Fruit fly (Drosophila melanogaster): ENCODE measurements around the gene VhaM9.7-a.

Gene VhaM9.7-a

DNA sequence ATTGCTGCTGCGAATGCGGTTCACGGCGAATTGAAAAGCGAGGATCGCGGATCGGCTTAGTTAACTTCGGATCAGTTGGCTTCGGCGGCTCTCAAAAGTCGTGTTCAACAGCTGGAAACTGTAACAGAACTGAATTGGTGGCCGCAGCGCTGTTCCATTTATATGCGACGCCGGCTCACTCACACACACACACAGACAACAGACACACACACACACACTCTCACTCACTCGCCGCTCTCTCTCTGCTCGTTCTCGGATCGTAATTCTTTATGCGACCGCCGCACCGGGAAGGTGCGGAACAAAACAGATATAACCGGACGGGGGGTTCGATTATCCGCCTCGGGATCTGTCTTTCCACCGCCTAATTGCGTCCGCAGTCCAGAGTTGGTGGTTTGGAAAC lies 35.3 kb upstream of the VhaM9.7-a start, which contains the start of gene CG46460:
TSS of gene CG46460 (minus strand) at position 139 of the 400 bp plus-strand sequence.
- TF ChIP-seq Lpt (GFP tag; optimal IDR thresholded peaks at IDR 0.05): no peak
- TF ChIP-seq CG3919 (GFP tag; optimal IDR thresholded peaks at IDR 0.05): no peak
- TF ChIP-seq CG16779 (tag; optimal IDR thresholded peaks at IDR 0.05): peak; percentile 1
- TF ChIP-seq CG1621 (tag; optimal IDR thresholded peaks at IDR 0.05): peak; percentile 94
- no peak for TF ChIP-seq Sox14 (GFP tag; optimal IDR thresholded peaks at IDR 0.05)
- TF ChIP-seq CG6808 (GFP tag; optimal IDR thresholded peaks at IDR 0.05): no peak
- TF ChIP-seq Eip78C (GFP tag): no peak
- peak; percentile 25 for TF ChIP-seq cyc (GFP tag; optimal IDR thresholded peaks at IDR 0.05)
- no peak for TF ChIP-seq pdm3 (GFP tag; optimal IDR thresholded peaks at IDR 0.05)
- no peak for TF ChIP-seq spab (GFP tag; optimal IDR thresholded peaks at IDR 0.05)
- no peak for TF ChIP-seq fd59A (GFP tag; optimal IDR thresholded peaks at IDR 0.05)
- TF ChIP-seq CG15336 (GFP tag; IDR thresholded peaks at IDR 0.05): no peak
- no peak for TF ChIP-seq OdsH (GFP tag; optimal IDR thresholded peaks at IDR 0.05)
- TF ChIP-seq CG9139 (GFP tag; optimal IDR thresholded peaks at IDR 0.05): peak; percentile 11
- TF ChIP-seq CG6854 (GFP tag; optimal IDR thresholded peaks at IDR 0.05): no peak
- TF ChIP-seq Gug (GFP tag; IDR thresholded peaks at IDR 0.05): 0 out of 2 replicates have a peak, but pooled peaks have one; percentile 9
- TF ChIP-seq eg (GFP tag; IDR thresholded peaks at IDR 0.05): peak; percentile 45; the same call in 1 of the 3 replicates
- TF ChIP-seq lz (GFP tag; optimal IDR thresholded peaks at IDR 0.05): peak; percentile 49
- no peak for TF ChIP-seq net (GFP tag; optimal IDR thresholded peaks at IDR 0.05)
- TF ChIP-seq CG31627 (GFP tag; optimal IDR thresholded peaks at IDR 0.05): peak; percentile 39
- TF ChIP-seq CG8119 (GFP tag; IDR thresholded peaks at IDR 0.05): no peak
- no peak for TF ChIP-seq CG6276 (GFP tag; optimal IDR thresholded peaks at IDR 0.05)
- TF ChIP-seq Eip75B (GFP tag; optimal IDR thresholded peaks at IDR 0.05): peak; percentile 31
- peak; percentile 36 for TF ChIP-seq Met (GFP tag; optimal IDR thresholded peaks at IDR 0.05)
- TF ChIP-seq fd85E (GFP tag; optimal IDR thresholded peaks at IDR 0.05): no peak
- no peak for TF ChIP-seq vri (GFP tag; optimal IDR thresholded peaks at IDR 0.05)
- TF ChIP-seq CG11294 (GFP tag; IDR thresholded peaks at IDR 0.05): no peak
- TF ChIP-seq topi (GFP tag; optimal IDR thresholded peaks at IDR 0.05): peak; percentile 11
- peak; percentile 26 for TF ChIP-seq CG10669 (GFP tag; optimal IDR thresholded peaks at IDR 0.05)
- peak; percentile 25 for TF ChIP-seq Ets96B (tag; optimal IDR thresholded peaks at IDR 0.05)
- no peak for TF ChIP-seq CG10631 (GFP tag; optimal IDR thresholded peaks at IDR 0.05)
- TF ChIP-seq CG11902 (GFP tag; optimal IDR thresholded peaks at IDR 0.05): no peak
- peak; percentile 8 for TF ChIP-seq Smox (GFP tag; optimal IDR thresholded peaks at IDR 0.05)
- TF ChIP-seq Eip93F (GFP tag; optimal IDR thresholded peaks at IDR 0.05): no peak
- TF ChIP-seq dac (GFP tag; optimal IDR thresholded peaks at IDR 0.05): no peak
- TF ChIP-seq CG3032 (tag; optimal IDR thresholded peaks at IDR 0.05): peak; percentile 4
- TF ChIP-seq CG8319 (GFP tag; optimal IDR thresholded peaks at IDR 0.05): no peak
- no peak for TF ChIP-seq CG6792 (GFP tag; optimal IDR thresholded peaks at IDR 0.05)
- TF ChIP-seq Ets21C (GFP tag; optimal IDR thresholded peaks at IDR 0.05): peak; percentile 26
- peak; percentile 17 for TF ChIP-seq Blimp-1 (GFP tag; optimal IDR thresholded peaks at IDR 0.05)
- TF ChIP-seq ss (GFP tag; optimal IDR thresholded peaks at IDR 0.05): peak in 1 of 2 experiments; percentile 7
- TF ChIP-seq salr (GFP tag; optimal IDR thresholded peaks at IDR 0.05): no peak
- peak; percentile 83 for TF ChIP-seq svp (GFP tag)
- TF ChIP-seq Hr38 (GFP tag; optimal IDR thresholded peaks at IDR 0.05): no peak
- TF ChIP-seq CG4318 (GFP tag; optimal IDR thresholded peaks at IDR 0.05): no peak
- no peak for TF ChIP-seq Hr4 (GFP tag; optimal IDR thresholded peaks at IDR 0.05)
- TF ChIP-seq CG34406 (GFP tag; optimal IDR thresholded peaks at IDR 0.05): no peak
- TF ChIP-seq achi (GFP tag; optimal IDR thresholded peaks at IDR 0.05): no peak
- TF ChIP-seq Sox102F (GFP tag; optimal IDR thresholded peaks at IDR 0.05): peak; percentile 26
- no peak for TF ChIP-seq CG11762 (GFP tag; optimal IDR thresholded peaks at IDR 0.05; ENCODE audit: insufficient read depth)
- peak; percentile 5 for TF ChIP-seq acj6 (GFP tag; optimal IDR thresholded peaks at IDR 0.05)
- TF ChIP-seq CG8632 (GFP tag; optimal IDR thresholded peaks at IDR 0.05): no peak
- 0 out of 3 replicates have a peak, but pooled peaks have one; percentile 16 for TF ChIP-seq CG6163 (GFP tag; IDR thresholded peaks at IDR 0.05)

Measured in whole organism, prepupa.